Fruit fly (Drosophila melanogaster): ENCODE data around the gene CG17129.
A peak's percentile ranks its signal among the peaks of the same experiment; 100 is the strongest.

Gene CG17129

DNA sequence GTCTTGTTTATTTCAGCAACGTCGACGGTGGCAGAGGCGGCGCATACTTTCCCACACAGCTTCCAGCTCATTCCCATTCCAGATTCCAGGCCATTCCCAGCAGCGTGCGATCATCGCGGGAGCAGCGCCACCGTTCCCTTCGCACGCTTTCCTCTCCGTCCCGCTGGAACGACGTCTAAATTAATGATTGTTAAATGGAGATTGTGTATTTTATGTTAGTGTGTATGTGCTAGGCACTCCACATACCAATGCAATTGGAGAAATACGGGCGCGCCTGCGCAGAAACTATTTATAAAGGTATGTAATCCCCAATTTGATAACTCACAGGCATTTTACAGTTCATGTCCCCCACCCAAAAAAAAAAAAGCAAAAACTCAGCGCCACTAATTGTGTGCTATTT, 38.7 kb downstream of the CG17129 start (continued):
- TF ChIP-seq CG32772 (GFP tag; IDR thresholded peaks at IDR 0.05) (peak; percentile 35; the same call in 1 of the 2 replicates), CG12104 (GFP tag; optimal IDR thresholded peaks at IDR 0.05) (no peak), Bgb (GFP tag; IDR thresholded peaks at IDR 0.05; ENCODE audit: partially characterized antibody) (0 out of 2 replicates have a peak, but pooled peaks have one; percentile 13), otp (GFP tag; IDR thresholded peaks at IDR 0.05) (peak; percentile 34; the same call in 1 of the 3 replicates), pfk (GFP tag; optimal IDR thresholded peaks at IDR 0.05) (peak; percentile 95), Adf1 (GFP tag; IDR thresholded peaks at IDR 0.05) (peak; percentile 32; the same call in 1 of the 2 replicates), ci (GFP tag; IDR thresholded peaks at IDR 0.05) (peak; percentile 79), dmrt99B (tag; optimal IDR thresholded peaks at IDR 0.05) (no peak), chinmo (GFP tag; IDR thresholded peaks at IDR 0.05; ENCODE audit: partially characterized antibody) (0 out of 4 replicates have a peak, but pooled peaks have one; percentile 10), HLHmδ (GFP tag; optimal IDR thresholded peaks at IDR 0.05) (peak; percentile 27), CG2875 (GFP tag; optimal IDR thresholded peaks at IDR 0.05) (no peak), Awh (GFP tag; IDR thresholded peaks at IDR 0.05) (peak; percentile 61; the same call in 1 of the 2 replicates), E2f1 (GFP tag; IDR thresholded peaks at IDR 0.05) (peak; percentile 22; the same call in 1 of the 2 replicates), dysf (GFP tag; IDR thresholded peaks at IDR 0.05) (no peak), mam (GFP tag; optimal IDR thresholded peaks at IDR 0.05) (no peak)

DNA sequence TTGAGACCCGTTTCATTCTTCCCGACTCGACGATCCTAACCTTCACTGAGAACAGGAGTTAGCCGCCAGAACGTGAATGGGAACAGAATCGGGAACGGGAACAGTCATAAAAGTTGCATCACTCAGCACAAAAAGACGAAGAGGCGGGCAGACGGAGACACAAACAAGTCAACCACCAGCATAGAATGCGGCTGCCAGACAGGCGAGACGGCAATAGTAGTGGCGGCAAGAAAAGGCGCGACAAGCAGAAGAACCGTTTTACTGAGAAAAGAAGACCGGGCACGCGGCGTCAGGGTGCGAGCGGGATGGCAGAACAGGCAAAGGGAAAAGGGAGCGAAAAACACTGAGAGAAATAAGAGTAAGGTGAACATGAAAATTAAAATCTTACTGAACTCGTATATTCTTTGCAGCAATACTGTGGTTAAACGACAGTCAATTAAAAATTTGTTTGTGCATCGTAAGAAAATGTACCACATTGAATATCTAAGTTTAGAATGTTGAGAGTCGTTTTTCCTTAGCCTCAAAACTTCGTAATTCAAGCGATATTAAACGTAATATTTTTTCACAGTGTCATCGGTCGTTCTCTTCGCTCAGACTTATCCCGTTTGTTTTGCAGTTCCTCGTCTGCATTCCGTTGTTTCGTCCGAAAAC, 39.7 kb downstream of the CG17129 start:
- peak; percentile 56 for TF ChIP-seq HLH54F (GFP tag; optimal IDR thresholded peaks at IDR 0.05)
- TF ChIP-seq Scr (GFP tag; IDR thresholded peaks at IDR 0.05; ENCODE audit: partially characterized antibody), result no peak
- TF ChIP-seq Sox100B (GFP tag; optimal IDR thresholded peaks at IDR 0.05), result peak; percentile 82
- peak; percentile 80 for TF ChIP-seq CG9437 (GFP tag; optimal IDR thresholded peaks at IDR 0.05)
- TF ChIP-seq Dad (GFP tag; optimal IDR thresholded peaks at IDR 0.05), result peak; percentile 71
- TF ChIP-seq ham (GFP tag; IDR thresholded peaks at IDR 0.05), result no peak
- peak; percentile 61 for TF ChIP-seq B-H1 (GFP tag; IDR thresholded peaks at IDR 0.05)
- peak; percentile 95 for TF ChIP-seq CG10979 (tag; optimal IDR thresholded peaks at IDR 0.05)
- TF ChIP-seq CG7987 (GFP tag; optimal IDR thresholded peaks at IDR 0.05), result peak; percentile 1
- TF ChIP-seq Kr (GFP tag; optimal IDR thresholded peaks at IDR 0.05), result peak; percentile 64
- TF ChIP-seq CG8765 (GFP tag; IDR thresholded peaks at IDR 0.05), result peak; percentile 88
- TF ChIP-seq CG13894 (tag; optimal IDR thresholded peaks at IDR 0.05), result peak; percentile 6
- peak; percentile 87 for TF ChIP-seq Mad (GFP tag; optimal IDR thresholded peaks at IDR 0.05)
- TF ChIP-seq CG13775 (GFP tag; optimal IDR thresholded peaks at IDR 0.05), result peak; percentile 86
- peak; percentile 63 for TF ChIP-seq fd64A (GFP tag; optimal IDR thresholded peaks at IDR 0.05)
- TF ChIP-seq maf-S (GFP tag; optimal IDR thresholded peaks at IDR 0.05), result peak; percentile 76
- TF ChIP-seq her (GFP tag; optimal IDR thresholded peaks at IDR 0.05), result peak; percentile 86
- TF ChIP-seq ERR (GFP tag; optimal IDR thresholded peaks at IDR 0.05), result peak; percentile 43
- TF ChIP-seq NK7.1 (GFP tag; optimal IDR thresholded peaks at IDR 0.05), result peak; percentile 69
- TF ChIP-seq Ptx1 (GFP tag; IDR thresholded peaks at IDR 0.05), result peak; percentile 83
- TF ChIP-seq disco-r (GFP tag; optimal IDR thresholded peaks at IDR 0.05), result peak; percentile 83
- peak; percentile 80 for TF ChIP-seq fd102C (GFP tag; optimal IDR thresholded peaks at IDR 0.05)
- peak; percentile 7; the same call in 1 of the 2 replicates for TF ChIP-seq CG4360 (GFP tag; IDR thresholded peaks at IDR 0.05)
- TF ChIP-seq Dip2 (GFP tag; IDR thresholded peaks at IDR 0.05), result no peak
- TF ChIP-seq Hr3 (GFP tag; optimal IDR thresholded peaks at IDR 0.05), result peak; percentile 82
- TF ChIP-seq CG8290 (GFP tag; optimal IDR thresholded peaks at IDR 0.05), result peak; percentile 79
- TF ChIP-seq CG8290 (tag; optimal IDR thresholded peaks at IDR 0.05), result peak; percentile 73 to 86
- TF ChIP-seq trem (tag; optimal IDR thresholded peaks at IDR 0.05), result peak; percentile 90
- TF ChIP-seq CG15479 (GFP tag; optimal IDR thresholded peaks at IDR 0.05), result peak; percentile 83
- TF ChIP-seq CG7963 (GFP tag; IDR thresholded peaks at IDR 0.05; ENCODE audit: partially characterized antibody), result no peak
- peak; percentile 58 for TF ChIP-seq Myb (GFP tag; optimal IDR thresholded peaks at IDR 0.05)
- peak; percentile 25 for TF ChIP-seq luna (GFP tag; optimal IDR thresholded peaks at IDR 0.05)
- TF ChIP-seq HLH4C (GFP tag; IDR thresholded peaks at IDR 0.05; ENCODE audit: partially characterized antibody), result no peak
- peak; percentile 69 for TF ChIP-seq CG32772 (GFP tag; IDR thresholded peaks at IDR 0.05)
- peak; percentile 57 for TF ChIP-seq btn (GFP tag; optimal IDR thresholded peaks at IDR 0.05)
